Worm (Caenorhabditis elegans): ENCODE measurements around the gene lips-8.

DNA sequence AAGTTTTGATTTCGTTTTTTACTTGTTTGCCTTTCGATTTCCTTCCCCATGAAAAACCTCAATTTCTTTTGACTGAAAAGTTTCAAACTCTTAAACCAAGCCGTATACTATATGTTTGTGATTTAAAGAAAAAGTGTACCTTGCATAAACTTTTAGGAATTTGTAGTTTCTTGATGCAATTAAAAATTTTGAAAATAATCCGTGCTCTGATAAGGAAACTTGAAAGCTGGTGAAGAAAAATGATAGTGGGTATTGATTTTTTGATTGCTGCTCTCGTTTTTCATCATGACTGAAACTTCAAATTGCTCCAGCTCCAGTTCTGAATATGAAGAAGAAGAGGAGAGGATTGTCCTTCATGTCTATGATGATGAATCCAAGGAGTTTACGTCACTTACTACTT is 49.3 kb upstream of the lips-8 start, which contains the start of gene acd-3:
- TF ChIP-seq zip-2 (tag; optimal IDR thresholded peaks at IDR 0.05) (no peak), nhr-25 (tag; optimal IDR thresholded peaks at IDR 0.05; ENCODE audit: borderline replicate concordance, insufficient read depth) (no peak), hlh-30 (tag; optimal IDR thresholded peaks at IDR 0.05; ENCODE audit: insufficient read depth) (no peak), mdl-1 (tag; optimal IDR thresholded peaks at IDR 0.05) (no peak), lin-39 (tag; optimal IDR thresholded peaks at IDR 0.05) (no peak)

All from whole organism, L4 larva.